Fruit fly (Drosophila melanogaster) ovary, adult (tissue): ENCODE results near the gene CG17192.

ENCODE experiments used
- CG17801 ChIP-seq: fragments of 200-800 bp; optimal IDR thresholded peaks from 2 replicates; lab custom pipeline; 2019; ENCODE audit warnings: missing biosample characterization, mild to moderate bottlenecking, missing genetic modification characterization, moderate library complexity; ENCODE audit not compliant: partially characterized antibody

The CG17192 gene

dm6 chr3R:27002787-27003186 lies 15.3 kb downstream of the CG17192 start:
- no peak for TF ChIP-seq CG17801

dm6 chr3R:26999452-26999851 lies 18.6 kb downstream of the CG17192 start, which contains the start of gene CG31077:
CG31077 (plus strand) TSS chr3R:26999752.
- TF ChIP-seq CG17801 = no peak

- TF ChIP-seq CG17801 = no peak
Observed at dm6 chr3R:26996642-26997041, 21.4 kb downstream of the CG17192 start, which contains the start of gene RYa-R. RYa-R (plus strand) TSS chr3R:26996980.

dm6 chr3R:26994532-26994931 lies 23.6 kb downstream of the CG17192 start, which contains the start of gene TwdlC:
TwdlC (plus strand) TSS chr3R:26994832.
- no peak for TF ChIP-seq CG17801

dm6 chr3R:26989802-26990509 lies 28.1 kb downstream of the CG17192 start, which contains the start of gene CG31076:
CG31076 (minus strand) TSS chr3R:26989852.
- TF ChIP-seq CG17801 = no peak

- peak; percentile 75 for TF ChIP-seq CG17801
Observed at dm6 chr3R:26988412-26988981, 29.6 kb downstream of the CG17192 start, which contains the start of gene CG31075. CG31075 (minus strand) TSS chr3R:26988517.

dm6 chr3R:26987455-26987854 lies 30.6 kb downstream of the CG17192 start:
- peak; percentile 19 for TF ChIP-seq CG17801

- TF ChIP-seq CG17801 = no peak
Observed at dm6 chr3R:26984437-26984836, 33.6 kb downstream of the CG17192 start.

- no peak for TF ChIP-seq CG17801
Observed at dm6 chr3R:26982106-26982505, 36.0 kb downstream of the CG17192 start.

- peak; percentile 15 for TF ChIP-seq CG17801
Observed at dm6 chr3R:26980282-26980691, 37.8 kb downstream of the CG17192 start.

- TF ChIP-seq CG17801 = no peak
Observed at dm6 chr3R:26978241-26978640, 39.8 kb downstream of the CG17192 start, which contains the start of the genes CG14253 and CG46313. CG14253 (plus strand) TSS chr3R:26978541. CG46313 (plus strand) TSS chr3R:26978541.

dm6 chr3R:26969743-26970142 lies 48.3 kb downstream of the CG17192 start:
- TF ChIP-seq CG17801 = no peak

dm6 chr3R:26968823-26969638 lies 49.1 kb downstream of the CG17192 start:
- peak; percentile 15 for TF ChIP-seq CG17801

- TF ChIP-seq CG17801 = no peak
Observed at dm6 chr3R:26968313-26968605, 49.8 kb downstream of the CG17192 start.

- no peak for TF ChIP-seq CG17801
Observed at dm6 chr3R:26967587-26968312, 50.3 kb downstream of the CG17192 start.
